Worm (Caenorhabditis elegans): ENCODE results near the gene syx-3.

syx-3 gene

DNA sequence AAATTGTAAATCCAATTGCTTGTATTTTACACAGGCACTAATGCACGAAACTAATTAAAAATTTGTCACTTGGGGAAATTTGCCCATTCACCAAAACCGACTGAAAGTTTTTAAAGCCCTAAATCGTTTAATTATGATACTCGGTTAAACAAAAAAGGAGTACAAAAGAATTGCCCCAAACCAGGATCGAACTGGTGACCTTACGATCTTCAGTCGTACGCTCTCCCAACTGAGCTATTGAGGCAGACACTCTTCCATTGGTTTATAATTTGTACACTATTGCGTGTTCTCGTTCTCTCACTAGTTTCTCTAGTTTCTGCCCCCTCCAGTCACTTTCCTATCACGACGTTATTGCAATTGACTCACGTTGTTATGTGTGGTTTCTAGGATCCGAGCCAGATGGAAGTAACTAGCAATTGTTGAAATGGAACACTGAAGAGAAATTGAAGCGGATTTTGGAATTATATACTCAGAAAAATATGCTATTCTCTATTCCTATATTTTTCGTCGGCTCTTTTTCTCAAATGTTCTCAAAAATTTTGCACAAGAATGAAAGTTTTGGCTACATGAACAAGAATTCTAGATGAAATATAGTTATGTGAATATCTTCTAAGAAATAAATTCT, 29.6 kb upstream of the syx-3 start (continued):
- TF ChIP-seq unc-130 (GFP tag; optimal IDR thresholded peaks at IDR 0.05) = no peak
- peak; percentile 24 for TF ChIP-seq nhr-179 (tag; optimal IDR thresholded peaks at IDR 0.05)
- TF ChIP-seq pha-4 (tag; optimal IDR thresholded peaks at IDR 0.05) = no peak
- peak; percentile 85 for TF ChIP-seq lin-26 (GFP tag; IDR thresholded peaks at IDR 0.05)
- no peak for TF ChIP-seq dpff-1 (tag; optimal IDR thresholded peaks at IDR 0.05)
- peak; percentile 85 for TF ChIP-seq him-1 (tag; optimal IDR thresholded peaks at IDR 0.05)
- no peak for TF ChIP-seq hrde-1 (tag; optimal IDR thresholded peaks at IDR 0.05; ENCODE audit: borderline replicate concordance)
- TF ChIP-seq snpc-3.4 (tag; optimal IDR thresholded peaks at IDR 0.05) = peak; percentile 86
- no peak for TF ChIP-seq mel-28 (tag; optimal IDR thresholded peaks at IDR 0.05; ENCODE audit: borderline replicate concordance)
- no peak for TF ChIP-seq F37B4.10 (GFP tag; IDR thresholded peaks at IDR 0.05)
- no peak for TF ChIP-seq ets-4 (GFP tag; optimal IDR thresholded peaks at IDR 0.05)
- TF ChIP-seq Y53G8AR.9 (GFP tag; conservative IDR thresholded peaks at IDR 0.05) = 0 out of 2 replicates have a peak, but pooled peaks have one; percentile 51
- no peak for TF ChIP-seq C06A6.2 (GFP tag; conservative IDR thresholded peaks at IDR 0.05)
- TF ChIP-seq nfyb-1 (GFP tag; IDR thresholded peaks at IDR 0.05) = no peak
- no peak for TF ChIP-seq nhr-27 (tag; optimal IDR thresholded peaks at IDR 0.05)
- no peak for TF ChIP-seq nhr-90 (tag; optimal IDR thresholded peaks at IDR 0.05)
- TF ChIP-seq zim-3 (tag; optimal IDR thresholded peaks at IDR 0.05) = peak; percentile 81
- no peak for TF ChIP-seq zfh-2 (GFP tag; conservative IDR thresholded peaks at IDR 0.05)
- peak; percentile 15 to 31 for TF ChIP-seq let-607 (tag; optimal IDR thresholded peaks at IDR 0.05)
- TF ChIP-seq F57A8.1 (GFP tag; optimal IDR thresholded peaks at IDR 0.05) = no peak
- no peak for TF ChIP-seq hlh-26 (GFP tag; conservative IDR thresholded peaks at IDR 0.05)
- no peak for TF ChIP-seq Y67H2A.10 (GFP tag; conservative IDR thresholded peaks at IDR 0.05)
- no peak for TF ChIP-seq B0035.1 (tag; optimal IDR thresholded peaks at IDR 0.05)
- TF ChIP-seq pbrm-1 (GFP tag; IDR thresholded peaks at IDR 0.05) = 0 out of 2 replicates have a peak, but pooled peaks have one; percentile 49
- no peak for TF ChIP-seq Y95B8A.8 (GFP tag; IDR thresholded peaks at IDR 0.05)
- peak; percentile 56 for TF ChIP-seq madf-10 (tag; optimal IDR thresholded peaks at IDR 0.05)
- TF ChIP-seq hsf-1 (GFP tag; IDR thresholded peaks at IDR 0.05) = no peak
- TF ChIP-seq gei-17 (GFP tag; optimal IDR thresholded peaks at IDR 0.05) = no peak
- peak; percentile 84 for TF ChIP-seq ZK185.1 (tag; optimal IDR thresholded peaks at IDR 0.05; ENCODE audit: poor library complexity, severe bottlenecking)
- TF ChIP-seq K12H6.12 (tag; optimal IDR thresholded peaks at IDR 0.05) = peak; percentile 14
- peak; percentile 63 for TF ChIP-seq lin-40 (tag; optimal IDR thresholded peaks at IDR 0.05)

DNA sequence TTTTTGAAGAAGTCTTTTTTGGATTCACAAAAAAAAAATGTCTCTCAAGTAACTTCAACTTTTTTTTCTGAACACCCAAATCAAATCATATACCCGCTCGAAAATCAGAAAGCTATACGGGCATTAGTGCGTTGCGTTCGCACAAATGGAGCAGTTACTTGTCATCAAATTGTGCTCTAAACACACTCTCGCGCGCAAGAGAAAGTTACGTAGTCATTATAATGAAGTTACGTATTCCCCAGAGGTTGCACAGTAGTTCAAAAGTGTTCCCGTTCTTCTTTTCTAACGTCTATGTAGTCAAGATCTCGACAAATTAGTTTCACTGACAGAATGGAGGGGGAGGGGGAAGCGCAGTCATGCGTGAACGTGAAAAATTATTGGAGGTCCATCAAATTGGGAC, 27.3 kb upstream of the syx-3 start:
- TF ChIP-seq gei-17 (GFP tag; optimal IDR thresholded peaks at IDR 0.05) (no peak), aptf-2 (GFP tag; conservative IDR thresholded peaks at IDR 0.05) (no peak), ztf-25 (GFP tag; IDR thresholded peaks at IDR 0.05) (no peak), F57A8.1 (GFP tag; optimal IDR thresholded peaks at IDR 0.05) (no peak), mxl-1 (tag; optimal IDR thresholded peaks at IDR 0.05) (no peak), him-1 (tag; optimal IDR thresholded peaks at IDR 0.05) (no peak), F57C9.4 (tag; optimal IDR thresholded peaks at IDR 0.05) (no peak), ceh-79 (tag; optimal IDR thresholded peaks at IDR 0.05) (no peak), ztf-18 (tag; optimal IDR thresholded peaks at IDR 0.05) (no peak), ztf-28 (GFP tag; IDR thresholded peaks at IDR 0.05) (no peak), repo-1 (tag; optimal IDR thresholded peaks at IDR 0.05) (no peak), mcd-1 (GFP tag; IDR thresholded peaks at IDR 0.05) (no peak), egrh-3 (GFP tag; IDR thresholded peaks at IDR 0.05) (no peak), ceh-91 (GFP tag; IDR thresholded peaks at IDR 0.05) (no peak), Y95B8A.8 (GFP tag; IDR thresholded peaks at IDR 0.05) (no peak), hrde-1 (tag; optimal IDR thresholded peaks at IDR 0.05; ENCODE audit: borderline replicate concordance) (no peak), die-1 (tag; optimal IDR thresholded peaks at IDR 0.05) (no peak), let-526 (GFP tag; IDR thresholded peaks at IDR 0.05) (no peak)
